Worm (Caenorhabditis elegans): Measurements from ENCODE around the gene srsx-39.

Gene srsx-39

ce11 chrV:15230243-15230642 lies 26.3 kb downstream of the srsx-39 start, which contains the start of gene srw-15:
TSS of gene srw-15 (plus strand) at chrV:15230543.
- TF ChIP-seq egl-43 (GFP tag; IDR thresholded peaks at IDR 0.05) (no peak), F49E8.2 (tag; optimal IDR thresholded peaks at IDR 0.05; ENCODE audit: borderline replicate concordance) (no peak), nhr-48 (tag; optimal IDR thresholded peaks at IDR 0.05) (no peak), nhr-237 (tag; optimal IDR thresholded peaks at IDR 0.05) (no peak), zip-11 (GFP tag; IDR thresholded peaks at IDR 0.05) (no peak), duxl-1 (tag; optimal IDR thresholded peaks at IDR 0.05; ENCODE audit: poor library complexity) (no peak), nhr-25 (tag; optimal IDR thresholded peaks at IDR 0.05; ENCODE audit: borderline replicate concordance, insufficient read depth) (no peak), hlh-30 (tag; optimal IDR thresholded peaks at IDR 0.05; ENCODE audit: insufficient read depth) (no peak)

- TF ChIP-seq dmd-8 (GFP tag; IDR thresholded peaks at IDR 0.05) (no peak), pqm-1 (tag; optimal IDR thresholded peaks at IDR 0.05) (peak; percentile 41)
Measured at ce11 chrV:15226206-15226605, 30.4 kb downstream of the srsx-39 start.

- TF ChIP-seq lin-39 (tag; optimal IDR thresholded peaks at IDR 0.05), result no peak
- no peak for TF ChIP-seq ZK546.5 (tag; optimal IDR thresholded peaks at IDR 0.05)
- no peak for TF ChIP-seq dpl-1 (GFP tag; optimal IDR thresholded peaks at IDR 0.05)
- TF ChIP-seq nhr-28 (tag; optimal IDR thresholded peaks at IDR 0.05), result no peak
- no peak for TF ChIP-seq F37D6.2 (tag; optimal IDR thresholded peaks at IDR 0.05)
- no peak for TF ChIP-seq nhr-25 (tag; optimal IDR thresholded peaks at IDR 0.05; ENCODE audit: borderline replicate concordance, insufficient read depth)
- TF ChIP-seq madf-5 (GFP tag; IDR thresholded peaks at IDR 0.05), result no peak
- TF ChIP-seq nhr-6 (tag; optimal IDR thresholded peaks at IDR 0.05), result no peak
- no peak for TF ChIP-seq hmg-1.1 (GFP tag; IDR thresholded peaks at IDR 0.05)
- no peak for TF ChIP-seq mxl-3 (GFP tag; optimal IDR thresholded peaks at IDR 0.05)
- no peak for TF ChIP-seq zip-11 (GFP tag; IDR thresholded peaks at IDR 0.05)
Measured at ce11 chrV:15225650-15226049, 30.9 kb downstream of the srsx-39 start, which contains the start of gene srw-14. TSS of gene srw-14 (plus strand) at chrV:15225950.

ce11 chrV:15223668-15224067 lies 32.9 kb downstream of the srsx-39 start, which contains the start of gene srw-24:
TSS of gene srw-24 (plus strand) at chrV:15223968.
- TF ChIP-seq aly-2 (tag; optimal IDR thresholded peaks at IDR 0.05), result no peak
- TF ChIP-seq vab-7 (GFP tag; IDR thresholded peaks at IDR 0.05), result no peak
- TF ChIP-seq zip-2 (tag; optimal IDR thresholded peaks at IDR 0.05), result no peak
- TF ChIP-seq ceh-44 (GFP tag; IDR thresholded peaks at IDR 0.05), result no peak
- no peak for TF ChIP-seq tag-97 (GFP tag; IDR thresholded peaks at IDR 0.05)
- TF ChIP-seq skn-1 (tag; optimal IDR thresholded peaks at IDR 0.05), result no peak
- no peak for TF ChIP-seq F26F4.8 (GFP tag; conservative IDR thresholded peaks at IDR 0.05)
- no peak for TF ChIP-seq php-3 (GFP tag; IDR thresholded peaks at IDR 0.05)
- no peak for TF ChIP-seq lin-29 (GFP tag; IDR thresholded peaks at IDR 0.05)
- no peak for TF ChIP-seq egl-27 (tag; optimal IDR thresholded peaks at IDR 0.05)
- no peak for TF ChIP-seq T26A8.4 (GFP tag; IDR thresholded peaks at IDR 0.05)
- no peak for TF ChIP-seq nhr-42 (GFP tag; IDR thresholded peaks at IDR 0.05)
- TF ChIP-seq nhr-76 (tag; optimal IDR thresholded peaks at IDR 0.05), result no peak

- TF ChIP-seq ztf-11 (tag; optimal IDR thresholded peaks at IDR 0.05) (no peak), zip-2 (tag; optimal IDR thresholded peaks at IDR 0.05) (no peak), tag-97 (GFP tag; IDR thresholded peaks at IDR 0.05) (no peak), dmd-6 (GFP tag; IDR thresholded peaks at IDR 0.05) (no peak), zip-11 (GFP tag; IDR thresholded peaks at IDR 0.05) (no peak), pha-4 (GFP tag; IDR thresholded peaks at IDR 0.05) (no peak), pha-4 (tag; optimal IDR thresholded peaks at IDR 0.05) (no peak), php-3 (GFP tag; IDR thresholded peaks at IDR 0.05) (no peak), mxl-2 (GFP tag; conservative IDR thresholded peaks at IDR 0.05) (no peak), ceh-44 (GFP tag; IDR thresholded peaks at IDR 0.05) (no peak)
Measured at ce11 chrV:15221330-15221729, 35.2 kb downstream of the srsx-39 start, which contains the start of gene irld-25. TSS of gene irld-25 (plus strand) at chrV:15221630.

Measured in whole organism, L4 larva.